Worm (Caenorhabditis elegans): ENCODE data around the gene C18A3.7.

The C18A3.7 gene

DNA sequence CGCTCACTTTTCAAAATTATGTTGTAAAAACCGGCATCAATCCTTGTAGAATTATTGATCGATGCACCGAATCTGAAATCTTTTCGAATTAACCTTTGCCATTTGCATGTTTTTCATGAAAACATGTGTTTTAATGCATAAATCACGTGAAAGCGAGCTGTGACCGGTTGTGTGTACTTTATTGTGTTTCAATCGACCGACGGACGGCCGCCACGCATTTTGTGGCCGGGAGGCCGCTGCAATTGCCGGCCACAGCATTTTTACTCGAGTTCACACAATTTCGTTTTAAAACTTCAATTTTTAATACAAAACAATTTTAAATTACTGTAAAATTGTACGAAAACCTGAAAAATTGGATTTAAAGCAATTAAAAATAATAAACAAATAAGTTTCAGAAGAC lies 41.3 kb downstream of the C18A3.7 start, which contains the start of gene C25H3.11 (continued):
- TF ChIP-seq mxl-1 (tag; optimal IDR thresholded peaks at IDR 0.05) (no peak), Y53F4B.3 (GFP tag; IDR thresholded peaks at IDR 0.05) (no peak), ets-4 (GFP tag; optimal IDR thresholded peaks at IDR 0.05) (no peak), attf-3 (GFP tag; conservative IDR thresholded peaks at IDR 0.05) (no peak), nhr-27 (tag; optimal IDR thresholded peaks at IDR 0.05) (no peak), unc-130 (GFP tag; optimal IDR thresholded peaks at IDR 0.05) (no peak), ztf-25 (GFP tag; IDR thresholded peaks at IDR 0.05) (no peak), Y53G8AR.9 (GFP tag; conservative IDR thresholded peaks at IDR 0.05) (peak; percentile 29; the same call in 1 of the 2 replicates), pha-4 (tag; optimal IDR thresholded peaks at IDR 0.05) (no peak), cebp-2 (GFP tag; IDR thresholded peaks at IDR 0.05) (no peak), ceh-27 (GFP tag; optimal IDR thresholded peaks at IDR 0.05) (no peak), attf-5 (GFP tag; optimal IDR thresholded peaks at IDR 0.05) (peak; percentile 79), K12H6.12 (tag; optimal IDR thresholded peaks at IDR 0.05) (peak; percentile 20), rec-8 (tag; optimal IDR thresholded peaks at IDR 0.05) (no peak), repo-1 (tag; optimal IDR thresholded peaks at IDR 0.05) (peak; percentile 31), egrh-3 (GFP tag; IDR thresholded peaks at IDR 0.05) (no peak), madf-8 (GFP tag; conservative IDR thresholded peaks at IDR 0.05) (no peak), F10E7.11 (tag; optimal IDR thresholded peaks at IDR 0.05) (no peak), lsl-1 (GFP tag; optimal IDR thresholded peaks at IDR 0.05) (no peak), snpc-4 (GFP tag; optimal IDR thresholded peaks at IDR 0.05) (no peak), snpc-4 (tag; optimal IDR thresholded peaks at IDR 0.05) (peak in 3 of 4 experiments; percentile 10 to 46 (median 33)), D2030.7 (GFP tag; IDR thresholded peaks at IDR 0.05) (0 out of 2 replicates have a peak, but pooled peaks have one; percentile 21), zfh-2 (GFP tag; conservative IDR thresholded peaks at IDR 0.05) (no peak), ztf-6 (GFP tag; IDR thresholded peaks at IDR 0.05) (no peak), let-607 (tag; optimal IDR thresholded peaks at IDR 0.05) (no peak), hrde-1 (tag; optimal IDR thresholded peaks at IDR 0.05; ENCODE audit: borderline replicate concordance) (no peak), pbrm-1 (GFP tag; IDR thresholded peaks at IDR 0.05) (peak; percentile 7; the same call in 1 of the 2 replicates), bed-2 (GFP tag; IDR thresholded peaks at IDR 0.05) (no peak), akir-1 (GFP tag; optimal IDR thresholded peaks at IDR 0.05) (no peak), atf-7 (tag; optimal IDR thresholded peaks at IDR 0.05) (no peak), athp-1 (tag; optimal IDR thresholded peaks at IDR 0.05) (peak; percentile 17), snpc-3.4 (tag; optimal IDR thresholded peaks at IDR 0.05) (no peak), dox-1 (GFP tag; IDR thresholded peaks at IDR 0.05) (peak; percentile 71), rpc-1 (optimal IDR thresholded peaks at IDR 0.05) (no peak), rpc-1 (tag; optimal IDR thresholded peaks at IDR 0.05) (no peak), F37B4.10 (GFP tag; IDR thresholded peaks at IDR 0.05) (no peak), sptf-2 (GFP tag; optimal IDR thresholded peaks at IDR 0.05) (no peak), F33H1.4 (GFP tag; IDR thresholded peaks at IDR 0.05) (no peak), nfya-2 (GFP tag; IDR thresholded peaks at IDR 0.05) (no peak), ztf-18 (tag; optimal IDR thresholded peaks at IDR 0.05) (peak; percentile 15), F22D6.2 (tag; optimal IDR thresholded peaks at IDR 0.05) (no peak), hlh-26 (GFP tag; conservative IDR thresholded peaks at IDR 0.05) (no peak), rcor-1 (GFP tag; IDR thresholded peaks at IDR 0.05) (no peak), Y67H2A.10 (GFP tag; conservative IDR thresholded peaks at IDR 0.05) (no peak), C06A6.2 (GFP tag; conservative IDR thresholded peaks at IDR 0.05) (no peak), B0336.3 (GFP tag; IDR thresholded peaks at IDR 0.05) (peak; percentile 31), hsf-1 (GFP tag; IDR thresholded peaks at IDR 0.05) (no peak), ceh-40 (GFP tag; IDR thresholded peaks at IDR 0.05) (no peak), Y56A3A.18 (GFP tag; IDR thresholded peaks at IDR 0.05) (0 out of 2 replicates have a peak, but pooled peaks have one; percentile 53)

All from whole organism, young adult.